Fruit fly (Drosophila melanogaster): ENCODE data around the gene S-Lap1.
A peak's percentile ranks its signal among the peaks of the same experiment; 100 is the strongest.

dm6 chr3L:8603880-8604692 lies 12.9 kb upstream of the S-Lap1 start, which contains the start of the genes CG5989 and CG6282:
- TF ChIP-seq CG14965 (GFP tag; optimal IDR thresholded peaks at IDR 0.05; ENCODE audit: borderline replicate concordance): no peak
- TF ChIP-seq CG12236 (GFP tag; optimal IDR thresholded peaks at IDR 0.05): no peak
- TF ChIP-seq HmgZ (tag; optimal IDR thresholded peaks at IDR 0.05): no peak
- TF ChIP-seq Ptx1 (GFP tag; IDR thresholded peaks at IDR 0.05): 0 out of 2 replicates have a peak, but pooled peaks have one; percentile 12
- peak; percentile 54 for TF ChIP-seq stwl (tag; optimal IDR thresholded peaks at IDR 0.05)
- peak; percentile 58 for TF ChIP-seq ranshi (GFP tag; IDR thresholded peaks at IDR 0.05)
- peak; percentile 2 for TF ChIP-seq Mes4 (GFP tag; optimal IDR thresholded peaks at IDR 0.05)
- TF ChIP-seq CG16813 (GFP tag; IDR thresholded peaks at IDR 0.05; ENCODE audit: partially characterized antibody): peak; percentile 57

All from whole organism, embryonic.